Worm (Caenorhabditis elegans): ENCODE measurements around the gene F34D10.3.

DNA sequence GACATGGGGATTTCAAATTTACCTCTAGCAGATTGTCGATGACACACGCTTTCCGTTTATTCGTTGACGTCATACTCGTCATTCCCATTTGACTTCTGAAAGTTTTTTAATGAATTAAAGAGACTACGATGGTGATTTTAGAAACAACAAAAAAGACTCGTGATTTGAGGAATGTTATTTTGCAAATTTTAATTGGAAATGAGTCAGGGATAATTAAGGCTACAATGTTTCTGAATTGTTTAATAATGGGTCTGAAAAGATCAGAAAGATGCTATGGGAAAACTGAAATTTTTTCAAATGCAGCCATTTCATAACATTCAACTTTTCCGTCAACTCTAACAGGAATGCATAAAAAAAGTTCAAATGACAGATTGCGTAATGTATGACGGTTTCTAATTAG lies 31.4 kb downstream of the F34D10.3 start, which contains the start of gene C44F1.1:
- TF ChIP-seq ama-1 (optimal IDR thresholded peaks at IDR 0.05) (no peak), tbx-37 (GFP tag; conservative IDR thresholded peaks at IDR 0.05) (no peak), B0310.2 (tag; optimal IDR thresholded peaks at IDR 0.05) (no peak), hnd-1 (tag; optimal IDR thresholded peaks at IDR 0.05) (no peak), tra-4 (tag; optimal IDR thresholded peaks at IDR 0.05) (no peak), F13C5.2 (tag; optimal IDR thresholded peaks at IDR 0.05) (no peak), aly-1 (tag; optimal IDR thresholded peaks at IDR 0.05) (no peak), ceh-13 (GFP tag; optimal IDR thresholded peaks at IDR 0.05) (no peak), tbx-11 (GFP tag; IDR thresholded peaks at IDR 0.05) (no peak), pes-1 (GFP tag; IDR thresholded peaks at IDR 0.05) (no peak), ceh-36 (tag; optimal IDR thresholded peaks at IDR 0.05) (no peak), hmbx-1 (tag; optimal IDR thresholded peaks at IDR 0.05) (no peak), hmg-4 (GFP tag; optimal IDR thresholded peaks at IDR 0.05) (no peak), ets-7 (tag; optimal IDR thresholded peaks at IDR 0.05) (no peak)
